Worm (Caenorhabditis elegans): Measurements from ENCODE around the gene str-178.
A peak's percentile ranks its signal among the peaks of the same experiment; 100 is the strongest.

The str-178 gene

ce11 chrV:12741684-12742083, 25.3 kb upstream of the str-178 start, which contains the start of gene hrg-7:
Gene hrg-7, plus strand, starts transcription at chrV:12742041.
- TF ChIP-seq T23F11.4 (GFP tag; optimal IDR thresholded peaks at IDR 0.05) = no peak
- no peak for TF ChIP-seq odd-2 (tag; optimal IDR thresholded peaks at IDR 0.05)
- TF ChIP-seq pag-3 (tag; optimal IDR thresholded peaks at IDR 0.05; ENCODE audit: borderline replicate concordance) = no peak
- no peak for TF ChIP-seq ceh-30 (tag; optimal IDR thresholded peaks at IDR 0.05)
- TF ChIP-seq hlh-8 (tag; optimal IDR thresholded peaks at IDR 0.05) = no peak
- TF ChIP-seq sox-4 (tag; optimal IDR thresholded peaks at IDR 0.05) = no peak
- no peak for TF ChIP-seq tbx-2 (tag; optimal IDR thresholded peaks at IDR 0.05)
- no peak for TF ChIP-seq unc-86 (tag; optimal IDR thresholded peaks at IDR 0.05)
- no peak for TF ChIP-seq sdc-2 (tag; optimal IDR thresholded peaks at IDR 0.05)
- no peak for TF ChIP-seq C08G9.2 (tag; optimal IDR thresholded peaks at IDR 0.05)
- no peak for TF ChIP-seq ceh-45 (GFP tag; IDR thresholded peaks at IDR 0.05)
- TF ChIP-seq K09A11.1 (tag; optimal IDR thresholded peaks at IDR 0.05; ENCODE audit: insufficient read depth) = no peak
- no peak for TF ChIP-seq ets-4 (tag; optimal IDR thresholded peaks at IDR 0.05)
- no peak for TF ChIP-seq unc-3 (GFP tag; conservative IDR thresholded peaks at IDR 0.05)
- TF ChIP-seq unc-3 (tag; optimal IDR thresholded peaks at IDR 0.05) = no peak
- no peak for TF ChIP-seq ceh-14 (tag; optimal IDR thresholded peaks at IDR 0.05)
- no peak for TF ChIP-seq K02D7.2 (tag; optimal IDR thresholded peaks at IDR 0.05)

- TF ChIP-seq ama-1 (optimal IDR thresholded peaks at IDR 0.05) (no peak), ceh-31 (tag; optimal IDR thresholded peaks at IDR 0.05) (no peak), sox-2 (GFP tag; IDR thresholded peaks at IDR 0.05) (no peak), eyg-1 (tag; optimal IDR thresholded peaks at IDR 0.05) (no peak), tbx-2 (tag; optimal IDR thresholded peaks at IDR 0.05) (peak; percentile 35), elt-2 (tag; optimal IDR thresholded peaks at IDR 0.05) (no peak)
Measured at ce11 chrV:12736166-12736753, 19.9 kb upstream of the str-178 start, which contains the start of gene cky-1. Gene cky-1, plus strand, starts transcription at chrV:12736703.

DNA sequence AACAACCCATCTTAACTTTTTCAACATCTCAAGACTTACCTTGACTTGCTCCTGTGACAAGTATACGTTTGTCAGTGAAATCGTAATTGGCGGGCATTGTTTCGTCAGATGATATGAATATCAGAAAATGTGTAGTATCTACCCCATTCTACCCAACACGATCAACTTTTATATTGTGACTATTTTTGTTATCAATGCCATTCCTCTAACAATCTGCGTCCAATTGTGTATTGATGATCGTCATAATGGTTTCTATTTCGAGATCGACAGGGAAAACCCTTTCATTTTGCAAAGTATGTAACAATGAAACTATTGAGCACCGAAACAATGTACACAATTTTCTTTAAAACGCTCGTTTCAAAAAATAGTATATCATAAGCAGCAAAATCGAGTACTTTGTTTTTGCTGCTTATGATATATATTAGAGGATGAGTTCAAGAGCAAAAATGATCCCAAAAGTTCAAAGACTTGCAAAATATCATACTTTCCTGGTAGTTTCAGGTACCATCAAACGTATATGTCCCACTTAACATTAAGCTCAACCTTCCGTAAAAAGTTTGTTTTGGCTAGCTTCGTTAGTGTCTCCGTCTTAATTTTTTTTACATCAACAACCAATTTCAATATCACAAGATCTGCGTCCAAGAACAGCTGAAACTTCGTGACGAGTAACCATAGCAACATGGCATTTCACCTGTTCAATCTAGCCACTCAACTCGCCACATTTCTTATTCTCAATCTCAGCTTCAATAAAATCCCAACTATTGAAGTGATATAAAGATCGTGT, 17.3 kb upstream of the str-178 start, which contains the start of the genes dhs-21 and xbx-9:
TSS of gene dhs-21 (minus strand) at position 181 of the 784 bp plus-strand sequence.
TSS of gene xbx-9 (plus strand) at position 734 of the 784 bp plus-strand sequence.
- TF ChIP-seq elt-2 (tag; optimal IDR thresholded peaks at IDR 0.05) (peak; percentile 62), nhr-11 (tag; optimal IDR thresholded peaks at IDR 0.05) (no peak), hlh-6 (tag; optimal IDR thresholded peaks at IDR 0.05) (no peak)

DNA sequence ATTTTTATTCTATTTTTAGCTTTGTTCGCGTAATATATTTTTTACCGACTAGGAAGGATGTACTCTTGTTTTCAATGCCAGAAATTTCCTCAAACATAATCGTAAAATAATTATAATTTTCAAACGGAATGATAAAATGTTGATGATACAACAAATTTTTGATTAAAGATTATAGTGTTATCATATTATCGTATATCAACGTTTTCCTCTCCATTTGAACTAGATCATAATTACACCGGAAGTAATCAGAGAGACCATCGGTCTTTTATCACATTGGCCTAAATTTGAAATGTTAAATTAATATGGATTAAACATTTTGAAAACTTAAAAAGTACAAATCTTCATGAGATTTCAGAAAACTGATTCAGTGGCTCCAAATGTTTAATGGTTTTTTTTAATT, 16.4 kb upstream of the str-178 start:
- no peak for TF ChIP-seq ceh-45 (GFP tag; IDR thresholded peaks at IDR 0.05)
- no peak for TF ChIP-seq ceh-6 (GFP tag; optimal IDR thresholded peaks at IDR 0.05)
- peak; percentile 80 for TF ChIP-seq elt-2 (tag; optimal IDR thresholded peaks at IDR 0.05)
- TF ChIP-seq ceh-22 (tag; optimal IDR thresholded peaks at IDR 0.05) = no peak
- no peak for TF ChIP-seq sox-2 (GFP tag; IDR thresholded peaks at IDR 0.05)

DNA sequence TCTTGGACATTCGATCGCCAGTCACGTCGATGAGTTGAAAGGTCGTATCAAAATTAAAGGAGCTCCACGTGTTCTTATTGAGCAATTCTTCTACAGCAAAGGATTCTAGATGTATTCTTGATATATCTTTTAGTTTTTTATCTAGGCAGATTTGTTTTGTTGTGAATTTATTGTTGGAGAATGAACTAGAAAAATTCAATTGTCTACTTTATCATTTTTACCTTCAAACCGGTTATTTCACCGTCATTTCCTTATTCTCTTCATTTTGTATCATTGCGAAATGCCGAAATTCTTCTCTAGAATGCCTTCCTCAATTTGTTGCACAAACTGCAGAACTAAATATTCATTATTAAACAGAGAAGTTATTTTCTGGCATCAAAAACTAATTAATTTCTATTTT, 12.9 kb upstream of the str-178 start, which contains the start of gene R11D1.10:
TSS of gene R11D1.10 (plus strand) at position 301 of the 400 bp plus-strand sequence.
- TF ChIP-seq nhr-232 (tag; optimal IDR thresholded peaks at IDR 0.05) (no peak), gmeb-2 (tag; optimal IDR thresholded peaks at IDR 0.05) (no peak), pag-3 (tag; optimal IDR thresholded peaks at IDR 0.05; ENCODE audit: borderline replicate concordance) (no peak), eyg-1 (tag; optimal IDR thresholded peaks at IDR 0.05) (no peak), ceh-45 (GFP tag; IDR thresholded peaks at IDR 0.05) (no peak), syd-9 (tag; optimal IDR thresholded peaks at IDR 0.05) (no peak), ceh-6 (GFP tag; optimal IDR thresholded peaks at IDR 0.05) (no peak), nfya-1 (tag; optimal IDR thresholded peaks at IDR 0.05) (no peak), ama-1 (optimal IDR thresholded peaks at IDR 0.05) (no peak), tbx-2 (tag; optimal IDR thresholded peaks at IDR 0.05) (no peak), mec-3 (tag; optimal IDR thresholded peaks at IDR 0.05; ENCODE audit: borderline replicate concordance) (no peak), ref-2 (tag; optimal IDR thresholded peaks at IDR 0.05) (no peak), C38D4.7 (GFP tag; optimal IDR thresholded peaks at IDR 0.05) (no peak), ceh-24 (tag; optimal IDR thresholded peaks at IDR 0.05) (no peak), ceh-31 (tag; optimal IDR thresholded peaks at IDR 0.05) (no peak), hlh-8 (tag; optimal IDR thresholded peaks at IDR 0.05) (no peak), pros-1 (tag; optimal IDR thresholded peaks at IDR 0.05) (no peak)
